ENCODE assay signal across 1 fruit fly cellular context in genomic region chr3L:21347197-21347831, dm6.
TF ChIP-seq lines count a peak whose summit lies in the region.

No protein-coding gene starts in this region.

TF ChIP-seq in whole organism, embryonic, 481 proteins besides CTCF, POLR2A, EP300 and RAD21 (continued from another document):
- peak; percentile 28; the same call in 1 of the 3 replicates for TF ChIP-seq row (GFP tag; IDR thresholded peaks at IDR 0.05; lab: Robert Waterston, UW)
- TF ChIP-seq Awh (GFP tag; IDR thresholded peaks at IDR 0.05; lab: Robert Waterston, UW) = 0 out of 2 replicates have a peak, but pooled peaks have one; percentile 16
- TF ChIP-seq CG1603 (tag; optimal IDR thresholded peaks at IDR 0.05; lab: Kevin White, UChicago) = peak; percentile 60
- TF ChIP-seq Ets97D (GFP tag; optimal IDR thresholded peaks at IDR 0.05; lab: Kevin White, UChicago) = peak; percentile 0
- no peak for TF ChIP-seq Blimp-1 (GFP tag; optimal IDR thresholded peaks at IDR 0.05; lab: Kevin White, UChicago)
- no peak for TF ChIP-seq pb (GFP tag; optimal IDR thresholded peaks at IDR 0.05; lab: Kevin White, UChicago)
- no peak for TF ChIP-seq p53 (GFP tag; optimal IDR thresholded peaks at IDR 0.05; lab: Kevin White, UChicago)
- no peak for TF ChIP-seq H15 (GFP tag; IDR thresholded peaks at IDR 0.05; lab: Robert Waterston, UW)
- peak; percentile 23 for TF ChIP-seq CG8924 (tag; optimal IDR thresholded peaks at IDR 0.05; lab: Kevin White, UChicago)
- peak; percentile 32 for TF ChIP-seq gem (tag; optimal IDR thresholded peaks at IDR 0.05; lab: Kevin White, UChicago)
- TF ChIP-seq CG8765 (GFP tag; IDR thresholded peaks at IDR 0.05; lab: Robert Waterston, UW) = no peak
- TF ChIP-seq dpn (GFP tag; optimal IDR thresholded peaks at IDR 0.05; lab: Kevin White, UChicago) = peak; percentile 58
- no peak for TF ChIP-seq br (optimal IDR thresholded peaks at IDR 0.05; lab: Kevin White, UChicago)
- TF ChIP-seq CG10267 (tag; optimal IDR thresholded peaks at IDR 0.05; lab: Kevin White, UChicago) = peak; percentile 47
- TF ChIP-seq Hr78 (GFP tag; optimal IDR thresholded peaks at IDR 0.05; lab: Kevin White, UChicago) = no peak
- TF ChIP-seq sim (GFP tag; IDR thresholded peaks at IDR 0.05; lab: Robert Waterston, UW) = no peak
- no peak for TF ChIP-seq Nf-YB (GFP tag; optimal IDR thresholded peaks at IDR 0.05; lab: Kevin White, UChicago)
- TF ChIP-seq twi (tag; optimal IDR thresholded peaks at IDR 0.05; lab: Kevin White, UChicago) = no peak
- TF ChIP-seq CG8359 (GFP tag; optimal IDR thresholded peaks at IDR 0.05; lab: Kevin White, UChicago; ENCODE audit: borderline replicate concordance) = no peak
- TF ChIP-seq Scr (GFP tag; IDR thresholded peaks at IDR 0.05; lab: Robert Waterston, UW; ENCODE audit: partially characterized antibody) = no peak
- TF ChIP-seq Taf1 (GFP tag; IDR thresholded peaks at IDR 0.05; lab: Robert Waterston, UW) = no peak
- no peak for TF ChIP-seq CG7745 (tag; optimal IDR thresholded peaks at IDR 0.05; lab: Kevin White, UChicago)
- 0 out of 2 replicates have a peak, but pooled peaks have one; percentile 33 for TF ChIP-seq chm (GFP tag; IDR thresholded peaks at IDR 0.05; lab: Robert Waterston, UW)
- TF ChIP-seq CG6689 (GFP tag; IDR thresholded peaks at IDR 0.05; lab: Robert Waterston, UW) = peak; percentile 35; the same call in 1 of the 2 replicates
- peak; percentile 9 for TF ChIP-seq CG12219 (GFP tag; optimal IDR thresholded peaks at IDR 0.05; lab: Kevin White, UChicago)
- TF ChIP-seq sna (GFP tag; IDR thresholded peaks at IDR 0.05; lab: Robert Waterston, UW; ENCODE audit: partially characterized antibody) = no peak
- no peak for TF ChIP-seq CkIIα-i1 (GFP tag; IDR thresholded peaks at IDR 0.05; lab: Robert Waterston, UW)
- no peak for TF ChIP-seq CG10462 (GFP tag; optimal IDR thresholded peaks at IDR 0.05; lab: Kevin White, UChicago)
- no peak for TF ChIP-seq rib (GFP tag; IDR thresholded peaks at IDR 0.05; lab: Robert Waterston, UW)
- no peak for TF ChIP-seq HmgZ (tag; optimal IDR thresholded peaks at IDR 0.05; lab: Kevin White, UChicago)
- no peak for TF ChIP-seq CG33557 (GFP tag; optimal IDR thresholded peaks at IDR 0.05; lab: Kevin White, UChicago)
- TF ChIP-seq Mes4 (GFP tag; optimal IDR thresholded peaks at IDR 0.05; lab: Kevin White, UChicago) = no peak
- peak; percentile 4 for TF ChIP-seq Abd-B (GFP tag; optimal IDR thresholded peaks at IDR 0.05; lab: Kevin White, UChicago)
- peak; percentile 16 for TF ChIP-seq odd (GFP tag; optimal IDR thresholded peaks at IDR 0.05; lab: Kevin White, UChicago)
- TF ChIP-seq CG2889 (GFP tag; IDR thresholded peaks at IDR 0.05; lab: Robert Waterston, UW) = no peak
- TF ChIP-seq Hey (tag; optimal IDR thresholded peaks at IDR 0.05; lab: Kevin White, UChicago) = no peak
- peak; percentile 35 for TF ChIP-seq her (GFP tag; optimal IDR thresholded peaks at IDR 0.05; lab: Kevin White, UChicago)
- TF ChIP-seq CG9817 (tag; optimal IDR thresholded peaks at IDR 0.05; lab: Kevin White, UChicago) = peak; percentile 4
- TF ChIP-seq al (GFP tag; IDR thresholded peaks at IDR 0.05; lab: Robert Waterston, UW) = no peak
- no peak for TF ChIP-seq ERR (GFP tag; optimal IDR thresholded peaks at IDR 0.05; lab: Kevin White, UChicago)
- no peak for TF ChIP-seq CG10543 (GFP tag; optimal IDR thresholded peaks at IDR 0.05; lab: Kevin White, UChicago)
- TF ChIP-seq Aef1 (GFP tag; IDR thresholded peaks at IDR 0.05; lab: Robert Waterston, UW) = peak; percentile 9; the same call in 1 of the 3 replicates
- TF ChIP-seq Nf-YA (GFP tag; IDR thresholded peaks at IDR 0.05; lab: Robert Waterston, UW) = 0 out of 2 replicates have a peak, but pooled peaks have one; percentile 17
- peak; percentile 41 for TF ChIP-seq CG18619 (GFP tag; optimal IDR thresholded peaks at IDR 0.05; lab: Kevin White, UChicago)
- TF ChIP-seq prd (optimal IDR thresholded peaks at IDR 0.05; lab: Kevin White, UChicago) = no peak
- peak; percentile 44; the same call in 1 of the 3 replicates for TF ChIP-seq prd (GFP tag; IDR thresholded peaks at IDR 0.05; lab: Robert Waterston, UW)
- TF ChIP-seq pnt (GFP tag; optimal IDR thresholded peaks at IDR 0.05; lab: Kevin White, UChicago) = peak; percentile 38
- peak; percentile 92 for TF ChIP-seq CG11696 (GFP tag; IDR thresholded peaks at IDR 0.05; lab: Robert Waterston, UW)
- no peak for TF ChIP-seq hbn (GFP tag; IDR thresholded peaks at IDR 0.05; lab: Robert Waterston, UW; ENCODE audit: partially characterized antibody)
- TF ChIP-seq gcm (GFP tag; optimal IDR thresholded peaks at IDR 0.05; lab: Kevin White, UChicago) = no peak
- TF ChIP-seq dysf (GFP tag; IDR thresholded peaks at IDR 0.05; lab: Robert Waterston, UW) = peak; percentile 37; the same call in 1 of the 3 replicates
- TF ChIP-seq schlank (tag; optimal IDR thresholded peaks at IDR 0.05; lab: Kevin White, UChicago) = no peak
- peak; percentile 29 for TF ChIP-seq Mad (GFP tag; optimal IDR thresholded peaks at IDR 0.05; lab: Kevin White, UChicago)
- TF ChIP-seq Deaf1 (tag; optimal IDR thresholded peaks at IDR 0.05; lab: Kevin White, UChicago) = no peak
- peak; percentile 53 for TF ChIP-seq CG9437 (GFP tag; optimal IDR thresholded peaks at IDR 0.05; lab: Kevin White, UChicago)
- peak; percentile 20; the same call in 1 of the 2 replicates for TF ChIP-seq Xrp1 (GFP tag; IDR thresholded peaks at IDR 0.05; lab: Robert Waterston, UW)
- TF ChIP-seq Hmr (GFP tag; optimal IDR thresholded peaks at IDR 0.05; lab: Kevin White, UChicago) = peak; percentile 59
- no peak for TF ChIP-seq Dll (GFP tag; IDR thresholded peaks at IDR 0.05; lab: Robert Waterston, UW; ENCODE audit: partially characterized antibody)
- TF ChIP-seq mirr (GFP tag; optimal IDR thresholded peaks at IDR 0.05; lab: Kevin White, UChicago) = no peak
- TF ChIP-seq NC2α (GFP tag; optimal IDR thresholded peaks at IDR 0.05; lab: Kevin White, UChicago) = no peak
- TF ChIP-seq Eip74EF (GFP tag; optimal IDR thresholded peaks at IDR 0.05; lab: Kevin White, UChicago) = peak in 1 of 2 experiments; percentile 42
- no peak for TF ChIP-seq vnd (GFP tag; IDR thresholded peaks at IDR 0.05; lab: Robert Waterston, UW; ENCODE audit: partially characterized antibody)
- peak; percentile 46 for TF ChIP-seq CG8388 (GFP tag; optimal IDR thresholded peaks at IDR 0.05; lab: Kevin White, UChicago)
- peak; percentile 34 to 65 for TF ChIP-seq Hr51 (GFP tag; optimal IDR thresholded peaks at IDR 0.05; lab: Kevin White, UChicago)
- TF ChIP-seq CG15073 (GFP tag; optimal IDR thresholded peaks at IDR 0.05; lab: Kevin White, UChicago) = no peak
- TF ChIP-seq exex (tag; optimal IDR thresholded peaks at IDR 0.05; lab: Kevin White, UChicago) = no peak
- no peak for TF ChIP-seq CG15269 (tag; optimal IDR thresholded peaks at IDR 0.05; lab: Kevin White, UChicago)
- no peak for TF ChIP-seq ap (GFP tag; IDR thresholded peaks at IDR 0.05; lab: Robert Waterston, UW)
- TF ChIP-seq ttk (GFP tag; IDR thresholded peaks at IDR 0.05; lab: Robert Waterston, UW) = peak; percentile 45; the same call in 1 of the 2 replicates
- peak; percentile 58 for TF ChIP-seq CG9727 (GFP tag; optimal IDR thresholded peaks at IDR 0.05; lab: Kevin White, UChicago)
- no peak for TF ChIP-seq Ravus (GFP tag; IDR thresholded peaks at IDR 0.05; lab: Robert Waterston, UW)
- TF ChIP-seq Bteb2 (GFP tag; optimal IDR thresholded peaks at IDR 0.05; lab: Kevin White, UChicago) = peak; percentile 32
- peak; percentile 25 for TF ChIP-seq CG5245 (GFP tag; optimal IDR thresholded peaks at IDR 0.05; lab: Kevin White, UChicago)
- no peak for TF ChIP-seq CG12299 (tag; optimal IDR thresholded peaks at IDR 0.05; lab: Kevin White, UChicago)
- TF ChIP-seq CG11695 (GFP tag; IDR thresholded peaks at IDR 0.05; lab: Robert Waterston, UW) = peak; percentile 42; the same call in 1 of the 3 replicates
- TF ChIP-seq slou (GFP tag; optimal IDR thresholded peaks at IDR 0.05; lab: Kevin White, UChicago) = no peak
- TF ChIP-seq dmrt11E (tag; optimal IDR thresholded peaks at IDR 0.05; lab: Kevin White, UChicago) = peak; percentile 7
- 0 out of 3 replicates have a peak, but pooled peaks have one; percentile 30 for TF ChIP-seq CG34422 (GFP tag; IDR thresholded peaks at IDR 0.05; lab: Robert Waterston, UW)
- TF ChIP-seq Lim3 (GFP tag; IDR thresholded peaks at IDR 0.05; lab: Robert Waterston, UW) = no peak
- TF ChIP-seq CG32532 (GFP tag; IDR thresholded peaks at IDR 0.05; lab: Robert Waterston, UW) = peak; percentile 55; the same call in 1 of the 2 replicates
- no peak for TF ChIP-seq dan (GFP tag; IDR thresholded peaks at IDR 0.05; lab: Robert Waterston, UW)
- TF ChIP-seq CG12071 (GFP tag; optimal IDR thresholded peaks at IDR 0.05; lab: Kevin White, UChicago) = peak; percentile 24
- TF ChIP-seq Camta (GFP tag; optimal IDR thresholded peaks at IDR 0.05; lab: Kevin White, UChicago) = peak; percentile 45
- no peak for TF ChIP-seq CG9797 (GFP tag; optimal IDR thresholded peaks at IDR 0.05; lab: Kevin White, UChicago)
- no peak for TF ChIP-seq Doc2 (GFP tag; IDR thresholded peaks at IDR 0.05; lab: Robert Waterston, UW)
- peak; percentile 20 for TF ChIP-seq cg (GFP tag; optimal IDR thresholded peaks at IDR 0.05; lab: Kevin White, UChicago)
- no peak for TF ChIP-seq crc (GFP tag; optimal IDR thresholded peaks at IDR 0.05; lab: Kevin White, UChicago)
- TF ChIP-seq ems (GFP tag; optimal IDR thresholded peaks at IDR 0.05; lab: Kevin White, UChicago) = peak; percentile 66
- peak; percentile 11 for TF ChIP-seq CoRest (tag; optimal IDR thresholded peaks at IDR 0.05; lab: Kevin White, UChicago)
- peak; percentile 65 for TF ChIP-seq CG7556 (GFP tag; optimal IDR thresholded peaks at IDR 0.05; lab: Kevin White, UChicago)
- TF ChIP-seq dm (GFP tag; optimal IDR thresholded peaks at IDR 0.05; lab: Kevin White, UChicago) = no peak
- TF ChIP-seq zfh2 (GFP tag; optimal IDR thresholded peaks at IDR 0.05; lab: Kevin White, UChicago) = no peak
- TF ChIP-seq CG4404 (GFP tag; IDR thresholded peaks at IDR 0.05; lab: Robert Waterston, UW) = no peak
- TF ChIP-seq CrebB (tag; optimal IDR thresholded peaks at IDR 0.05; lab: Kevin White, UChicago) = no peak
- TF ChIP-seq dmrt99B (tag; optimal IDR thresholded peaks at IDR 0.05; lab: Kevin White, UChicago) = peak; percentile 82
- TF ChIP-seq oc (tag; optimal IDR thresholded peaks at IDR 0.05; lab: Kevin White, UChicago) = peak; percentile 2
- no peak for TF ChIP-seq CG16813 (GFP tag; IDR thresholded peaks at IDR 0.05; lab: Robert Waterston, UW; ENCODE audit: partially characterized antibody)
- TF ChIP-seq CG12942 (GFP tag; optimal IDR thresholded peaks at IDR 0.05; lab: Kevin White, UChicago) = peak; percentile 58
- TF ChIP-seq Atf-2 (GFP tag; optimal IDR thresholded peaks at IDR 0.05; lab: Kevin White, UChicago) = no peak
- TF ChIP-seq tin (GFP tag; optimal IDR thresholded peaks at IDR 0.05; lab: Kevin White, UChicago) = peak; percentile 46
- TF ChIP-seq Fer1 (GFP tag; optimal IDR thresholded peaks at IDR 0.05; lab: Kevin White, UChicago) = no peak
- TF ChIP-seq E2f2 (GFP tag; IDR thresholded peaks at IDR 0.05; lab: Robert Waterston, UW) = no peak
- TF ChIP-seq CG30431 (GFP tag; optimal IDR thresholded peaks at IDR 0.05; lab: Kevin White, UChicago) = peak; percentile 53
- no peak for TF ChIP-seq peb (GFP tag; IDR thresholded peaks at IDR 0.05; lab: Robert Waterston, UW)
- no peak for TF ChIP-seq HLHmδ (GFP tag; optimal IDR thresholded peaks at IDR 0.05; lab: Kevin White, UChicago)
- no peak; the same call in 2 of the 3 replicates for TF ChIP-seq B-H1 (GFP tag; IDR thresholded peaks at IDR 0.05; lab: Robert Waterston, UW)
- peak in 1 of 3 experiments; percentile 57 for TF ChIP-seq lola (GFP tag; optimal IDR thresholded peaks at IDR 0.05; lab: Kevin White, UChicago)
- no peak for TF ChIP-seq CG4282 (GFP tag; optimal IDR thresholded peaks at IDR 0.05; lab: Kevin White, UChicago)
- TF ChIP-seq bowl (GFP tag; IDR thresholded peaks at IDR 0.05; lab: Robert Waterston, UW) = no peak
- TF ChIP-seq zf30C (GFP tag; optimal IDR thresholded peaks at IDR 0.05; lab: Kevin White, UChicago) = no peak
- TF ChIP-seq PHDP (tag; optimal IDR thresholded peaks at IDR 0.05; lab: Kevin White, UChicago) = peak; percentile 44
- no peak for TF ChIP-seq CG1024 (GFP tag; IDR thresholded peaks at IDR 0.05; lab: Robert Waterston, UW)
- peak; percentile 78 for TF ChIP-seq CG7839 (tag; optimal IDR thresholded peaks at IDR 0.05; lab: Kevin White, UChicago)
- no peak for TF ChIP-seq Sry-δ (GFP tag; optimal IDR thresholded peaks at IDR 0.05; lab: Kevin White, UChicago)
- TF ChIP-seq CG6765 (GFP tag; optimal IDR thresholded peaks at IDR 0.05; lab: Kevin White, UChicago) = no peak
- TF ChIP-seq Ada2b (GFP tag; IDR thresholded peaks at IDR 0.05; lab: Robert Waterston, UW) = peak; percentile 30; the same call in 1 of the 2 replicates
- TF ChIP-seq Opbp (GFP tag; IDR thresholded peaks at IDR 0.05; lab: Robert Waterston, UW; ENCODE audit: partially characterized antibody) = no peak
- peak; percentile 30 for TF ChIP-seq Dip3 (GFP tag; optimal IDR thresholded peaks at IDR 0.05; lab: Kevin White, UChicago)
- TF ChIP-seq Side (GFP tag; optimal IDR thresholded peaks at IDR 0.05; lab: Kevin White, UChicago) = peak; percentile 1
- no peak; the same call in 1 of the 2 replicates for TF ChIP-seq CG10959 (GFP tag; IDR thresholded peaks at IDR 0.05; lab: Robert Waterston, UW)
- no peak for TF ChIP-seq Adf1 (GFP tag; IDR thresholded peaks at IDR 0.05; lab: Robert Waterston, UW)
- TF ChIP-seq pros (GFP tag; optimal IDR thresholded peaks at IDR 0.05; lab: Kevin White, UChicago) = no peak
- TF ChIP-seq run (tag; optimal IDR thresholded peaks at IDR 0.05; lab: Kevin White, UChicago) = no peak
- no peak for TF ChIP-seq pita (GFP tag; optimal IDR thresholded peaks at IDR 0.05; lab: Kevin White, UChicago)
- TF ChIP-seq CG11398 (GFP tag; optimal IDR thresholded peaks at IDR 0.05; lab: Kevin White, UChicago) = no peak
- no peak for TF ChIP-seq CG15601 (tag; optimal IDR thresholded peaks at IDR 0.05; lab: Kevin White, UChicago)
- TF ChIP-seq gsb (GFP tag; IDR thresholded peaks at IDR 0.05; lab: Robert Waterston, UW) = no peak
- TF ChIP-seq zen2 (GFP tag; IDR thresholded peaks at IDR 0.05; lab: Robert Waterston, UW; ENCODE audit: partially characterized antibody) = no peak
- no peak for TF ChIP-seq CG11247 (GFP tag; IDR thresholded peaks at IDR 0.05; lab: Robert Waterston, UW)
- TF ChIP-seq vfl (GFP tag; optimal IDR thresholded peaks at IDR 0.05; lab: Kevin White, UChicago) = peak; percentile 6
